Worm (Caenorhabditis elegans): ENCODE results near the gene hacd-1.

ce11 chrV:1422269-1422668 lies 37.9 kb upstream of the hacd-1 start:
- no peak for TF ChIP-seq ztf-4 (tag; optimal IDR thresholded peaks at IDR 0.05)
- no peak for TF ChIP-seq ceh-82 (tag; optimal IDR thresholded peaks at IDR 0.05)
- no peak for TF ChIP-seq zag-1 (tag; optimal IDR thresholded peaks at IDR 0.05)
- no peak for TF ChIP-seq nhr-237 (tag; optimal IDR thresholded peaks at IDR 0.05)
- TF ChIP-seq peb-1 (tag; optimal IDR thresholded peaks at IDR 0.05), result no peak
- TF ChIP-seq snpc-4 (tag; optimal IDR thresholded peaks at IDR 0.05), result no peak

Data from whole organism, L2 larva.